Worm (Caenorhabditis elegans): ENCODE measurements around the gene cgr-1.

ce11 chrX:3634782-3635181 lies 34.5 kb upstream of the cgr-1 start:
- TF ChIP-seq him-1 (tag; optimal IDR thresholded peaks at IDR 0.05) (no peak), W03F9.2 (tag; optimal IDR thresholded peaks at IDR 0.05) (no peak), dao-5 (tag; optimal IDR thresholded peaks at IDR 0.05) (no peak)

Measured in whole organism, L4/young adult.